Worm (Caenorhabditis elegans): Measurements from ENCODE around the gene C27F2.10.

C27F2.10 gene

DNA sequence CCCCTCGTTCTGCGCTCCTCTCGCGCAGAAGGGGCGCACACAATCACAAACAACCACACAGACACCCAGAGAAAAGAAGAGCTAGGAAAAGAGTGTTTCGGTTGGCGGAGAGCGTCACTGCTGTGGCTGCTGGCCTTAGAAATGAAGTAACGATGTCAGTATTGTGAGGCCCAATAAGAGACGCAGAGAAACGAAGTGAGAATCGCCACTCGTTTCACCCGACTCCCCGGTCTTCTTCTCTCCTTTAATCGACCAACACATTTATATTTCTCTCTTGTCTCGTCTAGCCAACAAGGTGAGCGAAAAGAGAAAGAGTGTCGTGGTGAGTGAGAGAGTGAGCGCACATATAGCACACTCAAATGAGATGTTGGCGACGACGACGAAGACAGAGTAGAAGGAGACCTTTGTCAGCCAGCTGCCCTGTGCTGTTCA, 27.2 kb upstream of the C27F2.10 start (continued):
- TF ChIP-seq nhr-27 (tag; optimal IDR thresholded peaks at IDR 0.05) = no peak
- peak; percentile 84 for TF ChIP-seq ztf-18 (tag; optimal IDR thresholded peaks at IDR 0.05)
- TF ChIP-seq ceh-40 (GFP tag; IDR thresholded peaks at IDR 0.05) = 0 out of 2 replicates have a peak, but pooled peaks have one; percentile 48
- TF ChIP-seq ccch-3 (GFP tag; optimal IDR thresholded peaks at IDR 0.05) = no peak
- TF ChIP-seq aptf-2 (GFP tag; conservative IDR thresholded peaks at IDR 0.05) = no peak
- TF ChIP-seq nfya-1 (tag; optimal IDR thresholded peaks at IDR 0.05; ENCODE audit: borderline replicate concordance, insufficient read depth) = no peak
- TF ChIP-seq ceh-100 (GFP tag; IDR thresholded peaks at IDR 0.05) = 0 out of 2 replicates have a peak, but pooled peaks have one; percentile 8
- TF ChIP-seq nfya-2 (GFP tag; IDR thresholded peaks at IDR 0.05) = no peak
- TF ChIP-seq lin-26 (GFP tag; IDR thresholded peaks at IDR 0.05) = no peak
- no peak for TF ChIP-seq madf-3 (GFP tag; IDR thresholded peaks at IDR 0.05)
- TF ChIP-seq snpc-1.3 (tag; optimal IDR thresholded peaks at IDR 0.05; ENCODE audit: insufficient read depth) = no peak
- TF ChIP-seq F10E7.11 (tag; optimal IDR thresholded peaks at IDR 0.05) = no peak
- no peak for TF ChIP-seq snpc-4 (GFP tag; optimal IDR thresholded peaks at IDR 0.05)
- TF ChIP-seq snpc-4 (tag; optimal IDR thresholded peaks at IDR 0.05) = peak; percentile 14 to 63 (median 37)
- no peak for TF ChIP-seq Y95B8A.8 (GFP tag; IDR thresholded peaks at IDR 0.05)
- TF ChIP-seq egl-44 (GFP tag; IDR thresholded peaks at IDR 0.05) = no peak
- TF ChIP-seq ama-1 (optimal IDR thresholded peaks at IDR 0.05) = no peak
- TF ChIP-seq ama-1 (GFP tag; optimal IDR thresholded peaks at IDR 0.05) = no peak
- no peak for TF ChIP-seq ztf-25 (GFP tag; IDR thresholded peaks at IDR 0.05)
- TF ChIP-seq lin-40 (tag; optimal IDR thresholded peaks at IDR 0.05) = peak; percentile 86
- no peak; the same call in 1 of the 2 replicates for TF ChIP-seq C06A6.2 (GFP tag; conservative IDR thresholded peaks at IDR 0.05)
- peak; percentile 53 for TF ChIP-seq chd-7 (tag; optimal IDR thresholded peaks at IDR 0.05)
- no peak for TF ChIP-seq rpc-1 (optimal IDR thresholded peaks at IDR 0.05)
- TF ChIP-seq rpc-1 (tag; optimal IDR thresholded peaks at IDR 0.05) = no peak
- TF ChIP-seq F55B11.4 (tag; optimal IDR thresholded peaks at IDR 0.05; ENCODE audit: borderline replicate concordance, insufficient read depth) = no peak
- TF ChIP-seq ztf-28 (GFP tag; IDR thresholded peaks at IDR 0.05) = no peak
- TF ChIP-seq T26A5.8 (tag; optimal IDR thresholded peaks at IDR 0.05) = no peak
- TF ChIP-seq F33H1.4 (GFP tag; IDR thresholded peaks at IDR 0.05) = 0 out of 2 replicates have a peak, but pooled peaks have one; percentile 12
- no peak for TF ChIP-seq F39B2.1 (GFP tag; IDR thresholded peaks at IDR 0.05)
- no peak for TF ChIP-seq madf-8 (GFP tag; conservative IDR thresholded peaks at IDR 0.05)
- no peak for TF ChIP-seq mes-4 (tag; optimal IDR thresholded peaks at IDR 0.05)

DNA sequence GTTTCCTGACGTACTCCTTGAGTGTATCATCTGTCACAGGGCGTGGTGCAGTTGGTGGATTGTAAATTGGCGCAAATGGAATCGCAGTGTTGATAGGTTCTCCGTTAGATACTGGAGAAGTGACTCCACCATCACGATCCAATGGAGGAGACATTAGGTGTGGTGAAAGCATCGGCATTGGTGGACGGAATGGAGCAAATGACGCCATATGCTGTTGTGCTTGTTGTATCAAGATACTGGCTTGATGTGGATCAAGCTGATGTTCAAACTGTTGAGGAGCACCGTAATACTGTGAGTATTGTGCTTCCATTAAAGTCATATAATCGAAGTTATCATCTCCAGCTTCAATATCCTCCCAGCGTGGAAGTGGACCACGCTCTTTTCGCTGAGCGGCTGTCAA, 25.8 kb upstream of the C27F2.10 start:
- TF ChIP-seq let-526 (GFP tag; IDR thresholded peaks at IDR 0.05) (no peak), aptf-3 (GFP tag; IDR thresholded peaks at IDR 0.05) (no peak), F57A8.1 (GFP tag; optimal IDR thresholded peaks at IDR 0.05) (no peak), gei-17 (GFP tag; optimal IDR thresholded peaks at IDR 0.05) (no peak), sptf-2 (GFP tag; optimal IDR thresholded peaks at IDR 0.05) (no peak), athp-1 (tag; optimal IDR thresholded peaks at IDR 0.05) (no peak), die-1 (tag; optimal IDR thresholded peaks at IDR 0.05) (no peak), lag-1 (GFP tag; IDR thresholded peaks at IDR 0.05) (no peak), ekl-4 (GFP tag; IDR thresholded peaks at IDR 0.05) (no peak), F49E8.2 (tag; optimal IDR thresholded peaks at IDR 0.05; ENCODE audit: insufficient read depth) (no peak), tbp1 (GFP tag; optimal IDR thresholded peaks at IDR 0.05) (no peak), nfya-1 (tag; optimal IDR thresholded peaks at IDR 0.05; ENCODE audit: borderline replicate concordance, insufficient read depth) (no peak)
